Worm (Caenorhabditis elegans): ENCODE data around the gene D1005.5.

Gene D1005.5

ce11 chrX:1477932-1478331 lies 5.2 kb upstream of the D1005.5 start (continued):
- peak; percentile 64; the same call in 1 of the 2 replicates for TF ChIP-seq saeg-2 (GFP tag; IDR thresholded peaks at IDR 0.05)
- peak; percentile 95 for TF ChIP-seq aha-1 (tag)
- no peak for TF ChIP-seq ztf-7 (tag; optimal IDR thresholded peaks at IDR 0.05)
- no peak for TF ChIP-seq T20F7.1 (GFP tag; optimal IDR thresholded peaks at IDR 0.05)
- TF ChIP-seq tra-1 (GFP tag; IDR thresholded peaks at IDR 0.05): peak; percentile 92
- peak; percentile 52 for TF ChIP-seq nhr-77 (tag; optimal IDR thresholded peaks at IDR 0.05)
- TF ChIP-seq lsy-2 (tag; optimal IDR thresholded peaks at IDR 0.05): peak in 1 of 2 experiments; percentile 65
- peak; percentile 70; the same call in 1 of the 2 replicates for TF ChIP-seq nhr-42 (GFP tag; IDR thresholded peaks at IDR 0.05)
- TF ChIP-seq daf-16 (GFP tag; optimal IDR thresholded peaks at IDR 0.05): peak in 1 of 2 experiments; percentile 25
- TF ChIP-seq daf-16 (tag; optimal IDR thresholded peaks at IDR 0.05): peak; percentile 96
- peak; percentile 36; the same call in 1 of the 2 replicates for TF ChIP-seq ceh-20 (GFP tag; IDR thresholded peaks at IDR 0.05)
- peak; percentile 96 for TF ChIP-seq mxl-2 (GFP tag; conservative IDR thresholded peaks at IDR 0.05)
- TF ChIP-seq arid-1 (GFP tag; conservative IDR thresholded peaks at IDR 0.05): no peak
- TF ChIP-seq pha-4 (GFP tag; IDR thresholded peaks at IDR 0.05): peak; percentile 43; the same call in 1 of the 2 replicates
- TF ChIP-seq pha-4 (tag; optimal IDR thresholded peaks at IDR 0.05): no peak
- no peak for TF ChIP-seq zfp-2 (tag; optimal IDR thresholded peaks at IDR 0.05)
- no peak for TF ChIP-seq lin-29 (GFP tag; IDR thresholded peaks at IDR 0.05)
- no peak for TF ChIP-seq fkh-10 (GFP tag; optimal IDR thresholded peaks at IDR 0.05)
- TF ChIP-seq attf-4 (tag; optimal IDR thresholded peaks at IDR 0.05): no peak
- TF ChIP-seq Y5F2A.4 (GFP tag; optimal IDR thresholded peaks at IDR 0.05): no peak
- TF ChIP-seq gei-8 (GFP tag; optimal IDR thresholded peaks at IDR 0.05): peak; percentile 64
- TF ChIP-seq nhr-111 (GFP tag; optimal IDR thresholded peaks at IDR 0.05): no peak
- TF ChIP-seq zfp-3 (GFP tag; conservative IDR thresholded peaks at IDR 0.05): 0 out of 2 replicates have a peak, but pooled peaks have one; percentile 42
- no peak for TF ChIP-seq ceh-32 (tag; optimal IDR thresholded peaks at IDR 0.05; ENCODE audit: poor library complexity)
- TF ChIP-seq nhr-28 (tag; optimal IDR thresholded peaks at IDR 0.05): peak; percentile 91
- TF ChIP-seq unc-130 (GFP tag; optimal IDR thresholded peaks at IDR 0.05): no peak
- peak; percentile 37 to 89 for TF ChIP-seq mdl-1 (tag; optimal IDR thresholded peaks at IDR 0.05)
- TF ChIP-seq php-3 (GFP tag; IDR thresholded peaks at IDR 0.05): peak; percentile 83
- TF ChIP-seq set-16 (GFP tag; IDR thresholded peaks at IDR 0.05): no peak
- peak; percentile 97 for TF ChIP-seq dmd-6 (GFP tag; IDR thresholded peaks at IDR 0.05)
- TF ChIP-seq dmd-9 (GFP tag; IDR thresholded peaks at IDR 0.05): no peak
- TF ChIP-seq hif-1 (tag; optimal IDR thresholded peaks at IDR 0.05): no peak
- no peak for TF ChIP-seq T26A8.4 (GFP tag; IDR thresholded peaks at IDR 0.05)
- no peak for TF ChIP-seq egl-27 (tag; optimal IDR thresholded peaks at IDR 0.05)
- TF ChIP-seq jun-1 (tag; optimal IDR thresholded peaks at IDR 0.05): no peak
- peak; percentile 33 for TF ChIP-seq mep-1 (tag; optimal IDR thresholded peaks at IDR 0.05)
- TF ChIP-seq aly-2 (tag; optimal IDR thresholded peaks at IDR 0.05): no peak
- peak; percentile 92 for TF ChIP-seq hlh-11 (tag; optimal IDR thresholded peaks at IDR 0.05)
- no peak for TF ChIP-seq hmg-1.1 (GFP tag; IDR thresholded peaks at IDR 0.05)
- no peak for TF ChIP-seq zag-1 (tag; optimal IDR thresholded peaks at IDR 0.05)
- no peak for TF ChIP-seq ctbp-1 (GFP tag; IDR thresholded peaks at IDR 0.05)
- TF ChIP-seq R02D3.7 (tag; optimal IDR thresholded peaks at IDR 0.05): no peak
- no peak for TF ChIP-seq F37D6.2 (tag; optimal IDR thresholded peaks at IDR 0.05)
- no peak for TF ChIP-seq madf-5 (GFP tag; IDR thresholded peaks at IDR 0.05)

All from whole organism, L4 larva.